Worm (Caenorhabditis elegans): ENCODE measurements around the gene C17B7.5.

C17B7.5 gene

DNA sequence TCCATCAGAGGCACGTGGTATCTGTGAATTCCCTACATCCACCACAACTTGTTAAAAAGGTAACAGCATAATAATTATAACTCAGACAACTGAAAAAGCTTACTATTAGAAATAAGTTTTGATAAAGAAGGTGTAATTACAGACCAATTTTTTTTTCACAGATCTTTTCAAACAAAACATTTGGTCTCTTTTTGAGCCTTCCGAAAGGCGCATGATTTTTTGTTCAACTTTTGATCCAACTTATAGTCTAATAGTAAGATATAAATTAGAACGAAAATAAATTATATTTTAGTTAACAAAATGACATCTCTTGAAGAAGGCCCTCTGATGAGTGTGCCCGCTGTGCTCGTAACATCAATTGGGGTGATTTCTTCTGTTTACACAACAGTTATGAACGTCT is 25.3 kb upstream of the C17B7.5 start, which contains the start of gene srbc-3:
Gene srbc-3 (plus strand): TSS at position 301 of the 400 bp plus-strand sequence.
- TF ChIP-seq hmbx-1 (tag; optimal IDR thresholded peaks at IDR 0.05) = no peak
- TF ChIP-seq F13C5.2 (tag; optimal IDR thresholded peaks at IDR 0.05) = no peak
- no peak for TF ChIP-seq pes-1 (GFP tag; IDR thresholded peaks at IDR 0.05)

DNA sequence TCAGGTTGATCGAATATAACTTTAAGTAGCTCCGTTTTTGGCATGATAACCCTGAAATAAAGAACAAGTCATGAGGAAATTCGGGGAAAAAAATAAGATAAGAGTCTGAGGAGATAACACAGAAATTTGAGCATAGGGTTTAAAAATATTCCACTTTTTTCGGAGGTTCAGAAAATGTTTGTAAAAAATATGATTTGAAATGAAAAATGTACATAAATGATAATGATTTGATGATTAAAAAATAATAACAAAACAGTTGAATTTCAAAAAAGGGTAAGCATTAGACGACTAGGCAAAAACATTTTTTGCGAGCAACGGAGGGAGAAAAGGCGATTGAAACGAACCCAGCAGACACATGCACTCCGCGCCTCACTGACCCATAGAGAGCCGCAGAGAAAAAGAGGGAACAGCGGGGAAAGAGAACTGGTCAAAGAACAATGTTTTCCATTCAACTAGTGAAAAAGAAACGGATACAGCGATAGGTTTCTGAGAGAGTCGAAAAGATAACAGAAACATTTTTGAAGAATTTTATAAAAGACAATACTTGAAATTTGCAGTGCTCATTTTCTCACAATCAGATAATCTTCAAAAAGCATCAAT is 21.3 kb upstream of the C17B7.5 start, which contains the start of gene arrd-18:
Gene arrd-18 (minus strand): TSS at position 51 of the 600 bp plus-strand sequence.
- TF ChIP-seq F13C5.2 (tag; optimal IDR thresholded peaks at IDR 0.05) (no peak), ama-1 (optimal IDR thresholded peaks at IDR 0.05) (no peak), sea-1 (GFP tag; conservative IDR thresholded peaks at IDR 0.05) (no peak), ceh-36 (tag; optimal IDR thresholded peaks at IDR 0.05) (no peak), scrt-1 (GFP tag; IDR thresholded peaks at IDR 0.05) (no peak), flt-1 (GFP tag; IDR thresholded peaks at IDR 0.05) (no peak), tbx-37 (GFP tag; conservative IDR thresholded peaks at IDR 0.05) (no peak), tbx-11 (GFP tag; IDR thresholded peaks at IDR 0.05) (no peak), aly-1 (tag; optimal IDR thresholded peaks at IDR 0.05) (no peak), pes-1 (GFP tag; IDR thresholded peaks at IDR 0.05) (no peak), ets-7 (tag; optimal IDR thresholded peaks at IDR 0.05) (no peak), hmbx-1 (tag; optimal IDR thresholded peaks at IDR 0.05) (no peak), ceh-13 (GFP tag; optimal IDR thresholded peaks at IDR 0.05) (no peak), hnd-1 (tag; optimal IDR thresholded peaks at IDR 0.05) (no peak), tra-4 (tag; optimal IDR thresholded peaks at IDR 0.05) (no peak), hmg-4 (GFP tag; optimal IDR thresholded peaks at IDR 0.05) (no peak), B0310.2 (tag; optimal IDR thresholded peaks at IDR 0.05) (no peak)

DNA sequence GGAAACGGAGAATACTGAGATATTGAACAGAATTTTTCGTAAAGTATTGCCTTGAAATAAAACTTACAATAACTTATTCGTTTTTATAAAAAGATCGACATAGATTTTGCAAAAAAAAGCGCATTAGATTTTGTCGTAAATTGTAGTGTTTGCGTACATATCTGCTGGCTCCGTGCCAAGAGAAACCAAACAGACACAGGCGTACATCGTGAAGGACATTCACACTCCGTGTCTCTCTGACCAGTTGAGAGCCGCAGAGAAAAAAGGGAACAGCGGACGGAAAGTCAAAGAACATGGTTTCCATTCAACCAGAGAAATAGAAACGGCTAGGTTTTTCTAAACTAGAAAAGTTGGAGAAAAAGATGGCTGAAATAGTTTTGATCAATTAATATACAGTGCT is 18.1 kb upstream of the C17B7.5 start, which contains the start of gene arrd-19:
Gene arrd-19 (minus strand): TSS at position 209 of the 400 bp plus-strand sequence.
- TF ChIP-seq tra-4 (tag; optimal IDR thresholded peaks at IDR 0.05) (no peak), tbx-37 (GFP tag; conservative IDR thresholded peaks at IDR 0.05) (no peak), hnd-1 (tag; optimal IDR thresholded peaks at IDR 0.05) (no peak), F13C5.2 (tag; optimal IDR thresholded peaks at IDR 0.05) (no peak), pes-1 (GFP tag; IDR thresholded peaks at IDR 0.05) (no peak), hmg-4 (GFP tag; optimal IDR thresholded peaks at IDR 0.05) (no peak), flt-1 (GFP tag; IDR thresholded peaks at IDR 0.05) (no peak), scrt-1 (GFP tag; IDR thresholded peaks at IDR 0.05) (no peak), sea-1 (GFP tag; conservative IDR thresholded peaks at IDR 0.05) (no peak), ama-1 (optimal IDR thresholded peaks at IDR 0.05) (no peak), tbx-11 (GFP tag; IDR thresholded peaks at IDR 0.05) (no peak), aly-1 (tag; optimal IDR thresholded peaks at IDR 0.05) (no peak), ets-7 (tag; optimal IDR thresholded peaks at IDR 0.05) (no peak), ceh-13 (GFP tag; optimal IDR thresholded peaks at IDR 0.05) (no peak), hmbx-1 (tag; optimal IDR thresholded peaks at IDR 0.05) (no peak), ceh-36 (tag; optimal IDR thresholded peaks at IDR 0.05) (no peak), B0310.2 (tag; optimal IDR thresholded peaks at IDR 0.05) (no peak)

DNA sequence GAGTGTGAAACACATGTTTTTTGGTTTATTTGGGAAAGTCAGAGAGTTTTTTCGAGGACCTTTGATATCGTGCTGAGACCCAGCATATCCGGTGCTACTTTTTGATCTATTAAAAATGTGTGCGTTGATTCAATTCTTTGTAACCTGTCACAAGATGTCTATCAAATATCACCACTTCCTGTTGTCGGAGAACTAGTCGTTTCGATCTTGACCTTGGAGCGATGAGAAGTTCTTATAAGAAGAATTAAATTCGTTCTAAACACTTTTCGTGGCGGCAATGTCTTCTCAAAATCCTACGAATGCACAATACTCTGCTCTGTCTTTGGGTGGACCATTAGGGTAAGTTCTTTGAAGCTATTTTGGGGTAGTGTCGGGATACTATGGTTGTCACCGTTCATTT is 17.3 kb upstream of the C17B7.5 start, which contains the start of gene F35F10.1:
Gene F35F10.1 (plus strand): TSS at position 200 of the 400 bp plus-strand sequence.
- TF ChIP-seq ama-1 (optimal IDR thresholded peaks at IDR 0.05) (no peak), ceh-36 (tag; optimal IDR thresholded peaks at IDR 0.05) (no peak), tbx-11 (GFP tag; IDR thresholded peaks at IDR 0.05) (no peak), F13C5.2 (tag; optimal IDR thresholded peaks at IDR 0.05) (no peak), B0310.2 (tag; optimal IDR thresholded peaks at IDR 0.05) (no peak), tra-4 (tag; optimal IDR thresholded peaks at IDR 0.05) (no peak)

DNA sequence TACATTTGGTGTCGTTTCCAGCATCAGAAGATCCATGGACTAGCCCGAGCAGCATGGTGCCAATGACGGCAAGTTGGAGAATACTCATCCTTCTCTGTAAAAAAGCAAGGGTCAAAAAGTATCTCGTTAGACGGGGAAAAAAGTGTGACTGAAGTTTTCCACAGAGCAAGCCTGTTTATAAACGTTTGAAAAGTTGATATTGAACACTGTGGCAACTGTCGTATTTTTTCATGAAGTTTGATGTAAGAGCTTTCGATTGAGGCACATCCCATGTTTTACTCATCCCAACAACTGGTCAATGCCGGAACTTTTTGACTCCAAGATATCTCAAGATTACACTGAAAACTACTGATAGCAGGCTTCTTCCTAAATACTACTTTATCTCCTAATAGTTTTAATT is 14.5 kb upstream of the C17B7.5 start, which contains the start of gene F35F10.13:
Gene F35F10.13 (minus strand): TSS at position 101 of the 400 bp plus-strand sequence.
- TF ChIP-seq sea-1 (GFP tag; conservative IDR thresholded peaks at IDR 0.05) (no peak), B0310.2 (tag; optimal IDR thresholded peaks at IDR 0.05) (no peak), tra-4 (tag; optimal IDR thresholded peaks at IDR 0.05) (no peak)

DNA sequence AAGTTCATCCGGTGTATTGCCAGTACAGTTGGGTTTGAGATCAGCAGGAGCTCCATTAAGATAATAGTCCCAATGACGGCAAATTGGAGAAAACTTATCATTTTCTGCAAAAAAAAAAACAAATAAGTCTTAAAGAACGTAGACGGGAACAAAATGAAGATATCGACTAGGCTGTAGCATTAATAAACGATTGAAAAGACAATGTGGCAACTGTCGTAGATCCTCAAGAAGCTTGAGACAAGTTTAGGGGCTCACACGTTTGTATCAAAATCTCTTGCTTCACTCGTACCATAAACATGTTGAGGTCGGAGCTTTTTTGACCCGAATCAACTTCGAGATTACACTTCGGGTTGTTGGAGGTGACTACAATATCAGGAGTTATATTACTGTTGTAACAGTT is 13.4 kb upstream of the C17B7.5 start, which contains the start of gene F35F10.14:
Gene F35F10.14 (minus strand): TSS at position 101 of the 400 bp plus-strand sequence.
- TF ChIP-seq ceh-13 (GFP tag; optimal IDR thresholded peaks at IDR 0.05) = no peak
- TF ChIP-seq ceh-36 (tag; optimal IDR thresholded peaks at IDR 0.05) = no peak
- no peak for TF ChIP-seq scrt-1 (GFP tag; IDR thresholded peaks at IDR 0.05)
- TF ChIP-seq tbx-37 (GFP tag; conservative IDR thresholded peaks at IDR 0.05) = no peak
- no peak for TF ChIP-seq hmbx-1 (tag; optimal IDR thresholded peaks at IDR 0.05)
- no peak for TF ChIP-seq tbx-11 (GFP tag; IDR thresholded peaks at IDR 0.05)
- no peak for TF ChIP-seq B0310.2 (tag; optimal IDR thresholded peaks at IDR 0.05)
- no peak for TF ChIP-seq hmg-4 (GFP tag; optimal IDR thresholded peaks at IDR 0.05)
- TF ChIP-seq pes-1 (GFP tag; IDR thresholded peaks at IDR 0.05) = no peak
- no peak for TF ChIP-seq flt-1 (GFP tag; IDR thresholded peaks at IDR 0.05)
- no peak for TF ChIP-seq hnd-1 (tag; optimal IDR thresholded peaks at IDR 0.05)
- TF ChIP-seq F13C5.2 (tag; optimal IDR thresholded peaks at IDR 0.05) = no peak
- no peak for TF ChIP-seq ama-1 (optimal IDR thresholded peaks at IDR 0.05)
- TF ChIP-seq tra-4 (tag; optimal IDR thresholded peaks at IDR 0.05) = no peak
- TF ChIP-seq sea-1 (GFP tag; conservative IDR thresholded peaks at IDR 0.05) = no peak
- no peak for TF ChIP-seq ets-7 (tag; optimal IDR thresholded peaks at IDR 0.05)
- TF ChIP-seq aly-1 (tag; optimal IDR thresholded peaks at IDR 0.05) = no peak

DNA sequence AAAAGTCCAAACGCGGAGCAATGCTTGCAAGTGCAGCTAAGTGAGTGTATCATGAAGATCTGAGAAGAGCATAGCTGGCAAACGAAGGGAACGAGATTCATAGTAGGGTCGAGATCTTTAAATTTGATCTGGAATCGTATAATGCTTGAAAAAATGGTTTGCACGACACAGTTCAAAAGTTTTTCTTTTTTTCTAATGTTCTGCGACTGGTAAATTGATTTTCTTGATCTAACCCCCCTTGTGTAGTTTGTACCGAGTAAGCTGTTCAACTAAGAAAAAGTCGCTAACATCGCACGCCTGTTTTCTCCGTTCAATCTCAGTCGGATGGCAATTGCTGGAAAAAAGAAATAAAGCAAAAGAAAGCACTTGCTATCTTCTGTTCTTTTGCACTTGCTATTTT is 13.0 kb upstream of the C17B7.5 start, which contains the start of gene C17B7.14:
Gene C17B7.14 (minus strand): TSS at position 101 of the 400 bp plus-strand sequence.
- TF ChIP-seq flt-1 (GFP tag; IDR thresholded peaks at IDR 0.05) (no peak), tbx-11 (GFP tag; IDR thresholded peaks at IDR 0.05) (no peak), B0310.2 (tag; optimal IDR thresholded peaks at IDR 0.05) (no peak), F13C5.2 (tag; optimal IDR thresholded peaks at IDR 0.05) (no peak), sea-1 (GFP tag; conservative IDR thresholded peaks at IDR 0.05) (no peak), ets-7 (tag; optimal IDR thresholded peaks at IDR 0.05) (no peak), hnd-1 (tag; optimal IDR thresholded peaks at IDR 0.05) (no peak), scrt-1 (GFP tag; IDR thresholded peaks at IDR 0.05) (no peak), ceh-36 (tag; optimal IDR thresholded peaks at IDR 0.05) (no peak), ceh-13 (GFP tag; optimal IDR thresholded peaks at IDR 0.05) (no peak), pes-1 (GFP tag; IDR thresholded peaks at IDR 0.05) (no peak), aly-1 (tag; optimal IDR thresholded peaks at IDR 0.05) (no peak), tra-4 (tag; optimal IDR thresholded peaks at IDR 0.05) (no peak)
